Fruit fly (Drosophila melanogaster): ENCODE measurements around the gene CG9154.
A peak's percentile ranks its signal among the peaks of the same experiment; 100 is the strongest.

- no peak for TF ChIP-seq Camta (GFP tag; optimal IDR thresholded peaks at IDR 0.05)
- TF ChIP-seq CG14965 (GFP tag; optimal IDR thresholded peaks at IDR 0.05; ENCODE audit: borderline replicate concordance), result no peak
- no peak for TF ChIP-seq CG4854 (GFP tag; optimal IDR thresholded peaks at IDR 0.05)
- peak; percentile 65; the same call in 1 of the 2 replicates for TF ChIP-seq seq (GFP tag; IDR thresholded peaks at IDR 0.05)
- no peak for TF ChIP-seq Chrac-16 (GFP tag; optimal IDR thresholded peaks at IDR 0.05)
- no peak for TF ChIP-seq CkIIα-i1 (GFP tag; IDR thresholded peaks at IDR 0.05)
- TF ChIP-seq CG6813 (GFP tag; optimal IDR thresholded peaks at IDR 0.05), result no peak
- no peak for TF ChIP-seq CG16779 (GFP tag; IDR thresholded peaks at IDR 0.05)
- TF ChIP-seq CG6175 (GFP tag; IDR thresholded peaks at IDR 0.05), result no peak
- no peak for TF ChIP-seq CG12104 (GFP tag; optimal IDR thresholded peaks at IDR 0.05)
- no peak for TF ChIP-seq Dip3 (GFP tag; optimal IDR thresholded peaks at IDR 0.05)
- no peak for TF ChIP-seq Stat92E (GFP tag; optimal IDR thresholded peaks at IDR 0.05)
Observed at dm6 chr2L:6092300-6092699, 21.8 kb upstream of the CG9154 start.
